Worm (Caenorhabditis elegans) whole organism, early embryonic: ENCODE data around the gene C13C4.8.

Experiments used
- B0310.2 ChIP-seq: sonication (generic microtip); optimal IDR thresholded peaks from 2 replicates; lab custom pipeline; 2016; ENCODE audit warnings: mild to moderate bottlenecking, missing genetic modification characterization, missing compliant biosample characterization
- F13C5.2 ChIP-seq: sonication (generic microtip); optimal IDR thresholded peaks from 2 replicates; lab custom pipeline; 2017; ENCODE audit warnings: mild to moderate bottlenecking, missing genetic modification characterization, inconsistent platforms, missing compliant biosample characterization
- ama-1 ChIP-seq: fragments of 150-350 bp; optimal IDR thresholded peaks from 2 replicates; lab custom pipeline; 2014
- ceh-36 ChIP-seq: sonication (generic microtip); optimal IDR thresholded peaks from 2 replicates; lab custom pipeline; 2016; ENCODE audit warnings: missing genetic modification characterization, inconsistent platforms, missing compliant biosample characterization
- ets-7 ChIP-seq: sonication (generic microtip); optimal IDR thresholded peaks from 2 replicates; lab custom pipeline; 2016; ENCODE audit warnings: missing genotype, missing genetic modification characterization, missing compliant biosample characterization
- flt-1 ChIP-seq: fragments of 200-800 bp; sonication (Bioruptor generic); IDR thresholded peaks from 2 replicates; pipeline ENCODE4 v1.3.6; 2022; ENCODE audit warnings: missing genetic modification characterization, missing compliant biosample characterization
- hmbx-1 ChIP-seq: sonication (generic microtip); optimal IDR thresholded peaks from 2 replicates; lab custom pipeline; 2016; ENCODE audit warnings: mild to moderate bottlenecking, missing genetic modification characterization, missing compliant biosample characterization
- hmg-4 ChIP-seq: fragments of 200-800 bp; sonication (Bioruptor generic); optimal IDR thresholded peaks from 2 replicates; lab custom pipeline; 2018; ENCODE audit warnings: mild to moderate bottlenecking, missing genetic modification characterization, missing compliant biosample characterization
- hnd-1 ChIP-seq: sonication (generic microtip); optimal IDR thresholded peaks from 2 replicates; lab custom pipeline; 2016; ENCODE audit warnings: missing genetic modification characterization, missing compliant biosample characterization
- pes-1 ChIP-seq: fragments of 200-800 bp; sonication (Bioruptor generic); IDR thresholded peaks from 2 replicates; pipeline ENCODE4 v1.3.6; 2022; ENCODE audit warnings: missing genetic modification reagents, missing genetic modification characterization, missing compliant biosample characterization
- scrt-1 ChIP-seq: fragments of 200-800 bp; sonication (Bioruptor generic); IDR thresholded peaks from 2 replicates; pipeline ENCODE4 v1.3.6; 2022; ENCODE audit warnings: missing genetic modification characterization, missing compliant biosample characterization
- sea-1 ChIP-seq: fragments of 200-800 bp; sonication (Bioruptor generic); conservative IDR thresholded peaks from 2 replicates; pipeline ENCODE4 v1.3.6; 2022; ENCODE audit warnings: missing genetic modification characterization, missing compliant biosample characterization
- tbx-11 ChIP-seq: fragments of 200-800 bp; sonication (Bioruptor generic); IDR thresholded peaks from 2 replicates; pipeline ENCODE4 v1.3.6; 2022; ENCODE audit warnings: missing genetic modification characterization, missing compliant biosample characterization
- tra-4 ChIP-seq: sonication (generic microtip); optimal IDR thresholded peaks from 2 replicates; lab custom pipeline; 2017; ENCODE audit warnings: missing genetic modification characterization, missing compliant biosample characterization

- TF ChIP-seq hnd-1 (tag; lab: Kevin White, UChicago) (no peak), ama-1 (no peak), pes-1 (GFP tag; lab: Robert Waterston, UW) (no peak), F13C5.2 (tag; lab: Kevin White, UChicago) (no peak), flt-1 (GFP tag; lab: Robert Waterston, UW) (no peak), ets-7 (tag; lab: Kevin White, UChicago) (no peak), ceh-36 (tag; lab: Kevin White, UChicago) (no peak), tbx-11 (no peak), hmbx-1 (no peak), hmg-4 (GFP tag; lab: Kevin White, UChicago) (no peak), sea-1 (GFP tag; lab: Robert Waterston, UW) (no peak), B0310.2 (tag; lab: Kevin White, UChicago) (no peak), tra-4 (no peak), scrt-1 (GFP tag; lab: Robert Waterston, UW) (no peak)
Observed at ce11 chrV:12070419-12070818, 47.4 kb upstream of the C13C4.8 start, which contains the start of gene kmo-1.
